Fruit fly (Drosophila melanogaster) whole organism, embryonic: Measurements from ENCODE around the gene SkpC.

Experiments used
- Abd-B ChIP-seq: fragments of 200-800 bp; sonication (Bioruptor generic); optimal IDR thresholded peaks from 2 replicates; lab custom pipeline; 2018; ENCODE audit warnings: missing biosample characterization, mild to moderate bottlenecking, missing genetic modification characterization, moderate library complexity
- Aef1 ChIP-seq: fragments of 200-800 bp; sonication (Bioruptor generic); IDR thresholded peaks from 3 replicates; pipeline ENCODE4 v1.3.6; 2022; ENCODE audit warnings: missing biosample characterization, missing genetic modification characterization
- Antp ChIP-seq: fragments of 200-800 bp; sonication (Bioruptor generic); optimal IDR thresholded peaks from 3 replicates; lab custom pipeline; 2016; ENCODE audit warnings: missing biosample characterization, missing genetic modification characterization
- Atf6 ChIP-seq: fragments of 200-800 bp; sonication (Bioruptor generic); IDR thresholded peaks from 2 replicates; pipeline ENCODE4 v1.3.6; 2022; ENCODE audit warnings: missing biosample characterization, missing genetic modification characterization
- CG10321 ChIP-seq: fragments of 200-800 bp; sonication (Bioruptor generic); IDR thresholded peaks from 2 replicates; pipeline ENCODE4 v1.3.6; 2022; ENCODE audit warnings: missing biosample characterization, missing genetic modification characterization
- CG14441 ChIP-seq: fragments of 200-800 bp; sonication (Bioruptor generic); IDR thresholded peaks from 2 replicates; pipeline ENCODE4 v1.3.6; 2022; ENCODE audit warnings: missing biosample characterization, missing genetic modification characterization
- CG17802 ChIP-seq: fragments of 200-800 bp; sonication (Bioruptor generic); optimal IDR thresholded peaks from 2 replicates; lab custom pipeline; 2018; ENCODE audit warnings: missing biosample characterization, mild to moderate bottlenecking, missing genetic modification characterization, moderate library complexity
- CG2120 ChIP-seq: fragments of 200-800 bp; sonication (Bioruptor generic); optimal IDR thresholded peaks from 3 replicates; lab custom pipeline; 2016; ENCODE audit warnings: missing biosample characterization, missing genetic modification characterization
- CG4360 ChIP-seq: fragments of 200-800 bp; sonication (Bioruptor generic); IDR thresholded peaks from 2 replicates; pipeline ENCODE4 v1.3.6; 2022; ENCODE audit warnings: missing biosample characterization, missing genetic modification characterization
- CG4820 ChIP-seq: fragments of 200-800 bp; sonication (Bioruptor generic); optimal IDR thresholded peaks from 3 replicates; lab custom pipeline; 2016; ENCODE audit warnings: missing biosample characterization, missing genetic modification characterization
- CG6254 ChIP-seq: fragments of 200-800 bp; sonication (Bioruptor generic); optimal IDR thresholded peaks from 3 replicates; lab custom pipeline; 2017; ENCODE audit warnings: mild to moderate bottlenecking, missing biosample characterization, missing genetic modification reagents, missing genetic modification characterization
- CG7987 ChIP-seq: fragments of 200-800 bp; sonication (Bioruptor generic); optimal IDR thresholded peaks from 2 replicates; lab custom pipeline; 2018; ENCODE audit warnings: missing biosample characterization, mild to moderate bottlenecking, missing genetic modification characterization, moderate library complexity
- CG9437 ChIP-seq: fragments of 200-800 bp; sonication (Bioruptor generic); optimal IDR thresholded peaks from 2 replicates; lab custom pipeline; 2018; ENCODE audit warnings: missing biosample characterization, mild to moderate bottlenecking, missing genetic modification characterization
- CG9876 ChIP-seq: fragments of 200-800 bp; sonication (Bioruptor generic); optimal IDR thresholded peaks from 2 replicates; lab custom pipeline; 2016; ENCODE audit warnings: missing biosample characterization, missing genetic modification characterization
- Chrac-16 ChIP-seq: fragments of 200-800 bp; sonication (Bioruptor generic); optimal IDR thresholded peaks from 3 replicates; lab custom pipeline; 2016; ENCODE audit warnings: missing biosample characterization, missing genetic modification characterization
- D19A ChIP-seq: fragments of 200-800 bp; optimal IDR thresholded peaks from 3 replicates; lab custom pipeline; 2019; ENCODE audit warnings: missing biosample characterization, mild to moderate bottlenecking, missing genetic modification characterization, moderate library complexity
- Deaf1 ChIP-seq: fragments of 200-800 bp; optimal IDR thresholded peaks from 3 replicates; lab custom pipeline; 2019; ENCODE audit warnings: missing biosample characterization, mild to moderate bottlenecking, missing genetic modification characterization, moderate library complexity
- E2f2 ChIP-seq: fragments of 200-800 bp; sonication (Bioruptor generic); IDR thresholded peaks from 2 replicates; pipeline ENCODE4 v1.3.6; 2022; ENCODE audit warnings: missing biosample characterization, missing genetic modification characterization
- Eip74EF ChIP-seq, 2 experiments: fragments of 200-800 bp in 1 of 2; fragments of >200 bp in 1 of 2; sonication (Bioruptor generic) in 1 of 2; optimal IDR thresholded peaks; 2 replicates each; lab custom pipeline; 2017 to 2019; ENCODE audit warnings: missing biosample characterization in 2 of 2, missing genetic modification characterization in 2 of 2, mild to moderate bottlenecking in 1 of 2, moderate library complexity in 1 of 2
- HLH4C ChIP-seq: fragments of 200-800 bp; sonication (Bioruptor generic); IDR thresholded peaks from 3 replicates; pipeline ENCODE4 v1.3.6; 2022; ENCODE audit warnings: missing biosample characterization, missing genetic modification characterization; ENCODE audit not compliant: partially characterized antibody
- Hr78 ChIP-seq, 2 experiments: fragments of 200-800 bp in 1 of 2; fragments of >200 bp in 1 of 2; sonication (Bioruptor generic) in 1 of 2; optimal IDR thresholded peaks; 2 replicates each; lab custom pipeline; 2017 to 2019; ENCODE audit warnings: missing biosample characterization in 2 of 2, missing genetic modification characterization in 2 of 2, mild to moderate bottlenecking in 1 of 2, moderate library complexity in 1 of 2
- MTF-1 ChIP-seq: fragments of 200-800 bp; sonication (Bioruptor generic); optimal IDR thresholded peaks from 2 replicates; lab custom pipeline; 2018; ENCODE audit warnings: missing biosample characterization, mild to moderate bottlenecking, missing genetic modification characterization, borderline replicate concordance
- Mad ChIP-seq: fragments of 200-800 bp; sonication (Bioruptor generic); optimal IDR thresholded peaks from 2 replicates; lab custom pipeline; 2016; ENCODE audit warnings: missing biosample characterization, missing genetic modification characterization
- Max ChIP-seq: fragments of 200-800 bp; sonication (Bioruptor generic); optimal IDR thresholded peaks from 2 replicates; lab custom pipeline; 2016; ENCODE audit warnings: missing biosample characterization, mild to moderate bottlenecking, missing genetic modification characterization
- Neu2 ChIP-seq: fragments of 200-800 bp; sonication (Bioruptor generic); optimal IDR thresholded peaks from 3 replicates; lab custom pipeline; 2016; ENCODE audit warnings: missing biosample characterization, missing genetic modification characterization, borderline replicate concordance
- NfI ChIP-seq: fragments of 200-800 bp; sonication (Bioruptor generic); optimal IDR thresholded peaks from 3 replicates; lab custom pipeline; 2018; ENCODE audit warnings: missing biosample characterization, mild to moderate bottlenecking, missing genetic modification characterization, moderate library complexity
- Scr ChIP-seq: fragments of 200-800 bp; sonication (Bioruptor generic); IDR thresholded peaks from 2 replicates; pipeline ENCODE4 v1.3.6; 2022; ENCODE audit warnings: missing biosample characterization, missing genetic modification characterization; ENCODE audit not compliant: partially characterized antibody
- Xbp1 ChIP-seq: fragments of 200-800 bp; sonication (Bioruptor generic); optimal IDR thresholded peaks from 3 replicates; lab custom pipeline; 2016; ENCODE audit warnings: missing biosample characterization, mild to moderate bottlenecking, missing genetic modification characterization
- bigmax ChIP-seq: fragments of 200-800 bp; sonication (Bioruptor generic); optimal IDR thresholded peaks from 2 replicates; lab custom pipeline; 2018; ENCODE audit warnings: missing biosample characterization, mild to moderate bottlenecking, missing genetic modification characterization
- corto ChIP-seq: fragments of 200-800 bp; sonication (Bioruptor generic); optimal IDR thresholded peaks from 2 replicates; lab custom pipeline; 2016; ENCODE audit warnings: missing biosample characterization, mild to moderate bottlenecking, missing genetic modification characterization, moderate library complexity
- dati ChIP-seq: fragments of 200-800 bp; sonication (Bioruptor generic); IDR thresholded peaks from 2 replicates; pipeline ENCODE4 v1.3.6; 2022; ENCODE audit warnings: missing biosample characterization, missing genetic modification characterization
- eve ChIP-seq, 2 experiments: fragments of >200 bp; optimal IDR thresholded peaks; 2 replicates each; lab custom pipeline; 2017; ENCODE audit warnings: missing biosample characterization in 2 of 2, missing genetic modification characterization in 2 of 2
- fd64A ChIP-seq: fragments of 200-800 bp; sonication (Bioruptor generic); optimal IDR thresholded peaks from 3 replicates; lab custom pipeline; 2018; ENCODE audit warnings: missing biosample characterization, mild to moderate bottlenecking, missing genetic modification characterization
- gfzf ChIP-seq: fragments of 200-800 bp; sonication (Bioruptor generic); optimal IDR thresholded peaks from 2 replicates; lab custom pipeline; 2016; ENCODE audit warnings: missing biosample characterization, mild to moderate bottlenecking, missing genetic modification characterization, moderate library complexity
- h ChIP-seq: fragments of >200 bp; optimal IDR thresholded peaks from 2 replicates; lab custom pipeline; 2017
- insv ChIP-seq, 2 experiments: fragments of 200-800 bp; sonication (Bioruptor generic); optimal IDR thresholded peaks; 3 replicates each; lab custom pipeline; 2016 to 2018; ENCODE audit warnings: missing biosample characterization in 2 of 2, missing genetic modification characterization in 2 of 2
- jumu ChIP-seq: fragments of 200-800 bp; sonication (Bioruptor generic); optimal IDR thresholded peaks from 3 replicates; lab custom pipeline; 2016; ENCODE audit warnings: missing biosample characterization, missing genetic modification characterization
- knrl ChIP-seq: fragments of 200-800 bp; sonication (Bioruptor generic); IDR thresholded peaks from 3 replicates; pipeline ENCODE4 v1.3.6; 2022; ENCODE audit warnings: missing biosample characterization, missing genetic modification characterization; ENCODE audit not compliant: partially characterized antibody
- onecut ChIP-seq: fragments of 200-800 bp; sonication (Bioruptor generic); IDR thresholded peaks from 2 replicates; pipeline ENCODE4 v1.3.6; 2022; ENCODE audit warnings: missing biosample characterization, missing genetic modification characterization
- pnt ChIP-seq: fragments of 200-800 bp; sonication (Bioruptor generic); optimal IDR thresholded peaks from 3 replicates; lab custom pipeline; 2016; ENCODE audit warnings: missing biosample characterization, missing genetic modification characterization
- pzg ChIP-seq: fragments of 200-800 bp; sonication (Bioruptor generic); optimal IDR thresholded peaks from 3 replicates; lab custom pipeline; 2018; ENCODE audit warnings: missing biosample characterization, mild to moderate bottlenecking, missing genetic modification characterization, moderate library complexity
- sens ChIP-seq: fragments of 200-800 bp; sonication (Bioruptor generic); peaks from one replicate; lab custom pipeline; 2016; ENCODE audit warnings: missing biosample characterization, missing genetic modification characterization
- sna ChIP-seq: fragments of 200-800 bp; sonication (Bioruptor generic); IDR thresholded peaks from 2 replicates; pipeline ENCODE4 v1.3.6; 2022; ENCODE audit warnings: missing biosample characterization, missing genetic modification characterization; ENCODE audit not compliant: partially characterized antibody
- sqz ChIP-seq: fragments of 200-800 bp; sonication (Bioruptor generic); optimal IDR thresholded peaks from 3 replicates; lab custom pipeline; 2018; ENCODE audit warnings: missing biosample characterization, mild to moderate bottlenecking, missing genetic modification characterization
- sug ChIP-seq: fragments of 200-800 bp; optimal IDR thresholded peaks from 2 replicates; lab custom pipeline; 2019; ENCODE audit warnings: missing biosample characterization, mild to moderate bottlenecking, missing genetic modification characterization, moderate library complexity
- tio ChIP-seq: fragments of 200-800 bp; sonication (Bioruptor generic); optimal IDR thresholded peaks from 2 replicates; lab custom pipeline; 2017; ENCODE audit warnings: missing biosample characterization, missing genetic modification characterization, inconsistent platforms
- tna ChIP-seq: fragments of 200-800 bp; sonication (Bioruptor generic); IDR thresholded peaks from 2 replicates; pipeline ENCODE4 v1.3.6; 2022; ENCODE audit warnings: missing biosample characterization, missing genetic modification characterization; ENCODE audit not compliant: partially characterized antibody
- unc-4 ChIP-seq: fragments of 200-800 bp; sonication (Bioruptor generic); IDR thresholded peaks from 2 replicates; pipeline ENCODE4 v1.3.6; 2022; ENCODE audit warnings: missing biosample characterization, missing genetic modification characterization; ENCODE audit not compliant: partially characterized antibody

The SkpC gene

dm6 chrX:19865389-19866144 lies 49.7 kb downstream of the SkpC start, which contains the start of gene THADA (continued):
- TF ChIP-seq jumu (GFP tag; lab: Kevin White, UChicago) (peak; percentile 56), Scr (GFP tag; lab: Robert Waterston, UW) (peak; percentile 91), sqz (GFP tag; lab: Kevin White, UChicago) (no peak), Abd-B (GFP tag; lab: Kevin White, UChicago) (peak; percentile 43), Deaf1 (tag; lab: Kevin White, UChicago) (no peak), MTF-1 (GFP tag; lab: Kevin White, UChicago) (peak; percentile 92), tna (GFP tag; lab: Robert Waterston, UW) (peak; percentile 87), unc-4 (peak; percentile 93), Mad (GFP tag; lab: Kevin White, UChicago) (peak; percentile 29), onecut (GFP tag; lab: Robert Waterston, UW) (no peak), dati (GFP tag; lab: Robert Waterston, UW) (no peak), Max (GFP tag; lab: Kevin White, UChicago) (peak; percentile 59), knrl (GFP tag; lab: Robert Waterston, UW) (peak; percentile 99), Atf6 (GFP tag; lab: Robert Waterston, UW) (peak; percentile 18; the same call in 1 of the 2 replicates), HLH4C (GFP tag; lab: Robert Waterston, UW) (peak; percentile 81), CG2120 (GFP tag; lab: Kevin White, UChicago) (peak; percentile 62), corto (no peak), CG6254 (GFP tag; lab: Kevin White, UChicago) (no peak), sens (GFP tag; lab: Kevin White, UChicago) (peak; percentile 85), Xbp1 (peak; percentile 49), CG10321 (GFP tag; lab: Robert Waterston, UW) (no peak), eve (GFP tag; optimal IDR thresholded peaks at IDR 0.05; lab: Kevin White, UChicago) (no peak), h (lab: Kevin White, UChicago) (no peak), Hr78 (GFP tag; optimal IDR thresholded peaks at IDR 0.05; lab: Kevin White, UChicago) (no peak), CG9876 (no peak), Antp (GFP tag; lab: Kevin White, UChicago) (peak; percentile 62), Chrac-16 (GFP tag; lab: Kevin White, UChicago) (no peak), insv (GFP tag; optimal IDR thresholded peaks at IDR 0.05; lab: Kevin White, UChicago) (peak in 1 of 2 experiments; percentile 77), fd64A (GFP tag; lab: Kevin White, UChicago) (no peak), CG4820 (GFP tag; lab: Kevin White, UChicago) (no peak), tio (no peak), pzg (GFP tag; lab: Kevin White, UChicago) (peak; percentile 98), bigmax (peak; percentile 44), sug (tag; lab: Kevin White, UChicago) (peak; percentile 24), sna (GFP tag; lab: Robert Waterston, UW) (peak; percentile 91), pnt (GFP tag; lab: Kevin White, UChicago) (peak; percentile 45), E2f2 (GFP tag; lab: Robert Waterston, UW) (peak; percentile 72), Neu2 (GFP tag; lab: Kevin White, UChicago) (no peak), D19A (no peak), gfzf (peak; percentile 56), CG7987 (GFP tag; lab: Kevin White, UChicago) (no peak), CG4360 (no peak), CG14441 (GFP tag; lab: Robert Waterston, UW) (0 out of 2 replicates have a peak, but pooled peaks have one; percentile 23), Eip74EF (GFP tag; optimal IDR thresholded peaks at IDR 0.05; lab: Kevin White, UChicago) (no peak), NfI (peak; percentile 10), CG17802 (peak; percentile 61), CG9437 (peak; percentile 63), Aef1 (GFP tag; lab: Robert Waterston, UW) (peak; percentile 59; the same call in 2 of the 3 replicates)
